Worm (Caenorhabditis elegans) whole organism, L4 larva: ENCODE measurements around the gene srxa-5.
A peak's percentile ranks its signal among the peaks of the same experiment; 100 is the strongest.

ENCODE experiments used
- D1046.2 ChIP-seq: fragments of 200-800 bp; sonication (Bioruptor generic); IDR thresholded peaks from 2 replicates; pipeline ENCODE4 v1.3.6; 2022; ENCODE audit warnings: missing genetic modification characterization, missing compliant biosample characterization
- F44E2.7 ChIP-seq: fragments of 200-800 bp; sonication (Bioruptor generic); IDR thresholded peaks from 2 replicates; pipeline ENCODE4 v2.1.2; 2022; ENCODE audit warnings: missing genetic modification characterization, missing compliant biosample characterization
- F49E8.2 ChIP-seq: sonication (generic microtip); optimal IDR thresholded peaks from 2 replicates; lab custom pipeline; 2016; ENCODE audit warnings: missing compliant biosample characterization, mild to moderate bottlenecking, missing genetic modification characterization, borderline replicate concordance
- R02D3.7 ChIP-seq: fragments of 150-350 bp; sonication (generic microtip); optimal IDR thresholded peaks from 3 replicates; lab custom pipeline; 2014; ENCODE audit warnings: missing biosample characterization, missing genetic modification characterization
- T26A8.4 ChIP-seq: fragments of 200-800 bp; sonication (Bioruptor generic); IDR thresholded peaks from 2 replicates; pipeline ENCODE4 v1.3.6; 2022; ENCODE audit warnings: missing genetic modification characterization, missing compliant biosample characterization
- Y48G9A.11 ChIP-seq: fragments of 200-800 bp; sonication (Bioruptor generic); IDR thresholded peaks from 2 replicates; pipeline ENCODE4 v1.3.6; 2022; ENCODE audit warnings: missing genetic modification reagents, missing genetic modification characterization, missing compliant biosample characterization
- Y5F2A.4 ChIP-seq: fragments of 200-800 bp; sonication (Bioruptor generic); optimal IDR thresholded peaks from 2 replicates; lab custom pipeline; 2018; ENCODE audit warnings: mild to moderate bottlenecking, missing genetic modification characterization, missing compliant biosample characterization
- Y75B8A.6 ChIP-seq: fragments of 200-800 bp; sonication (Bioruptor generic); IDR thresholded peaks from 2 replicates; pipeline ENCODE4 v1.3.6; 2022; ENCODE audit warnings: missing genetic modification reagents, missing genetic modification characterization, missing compliant biosample characterization
- ZK546.5 ChIP-seq, 2 experiments: sonication (generic microtip); optimal IDR thresholded peaks; 2 replicates each; lab custom pipeline; 2017; ENCODE audit warnings: missing biosample characterization in 2 of 2, missing genetic modification characterization in 2 of 2
- aha-1 ChIP-seq: fragments of 150-350 bp; peaks from one replicate; lab custom pipeline; 2014; ENCODE audit warnings: missing biosample characterization, missing genetic modification characterization
- aly-2 ChIP-seq: sonication (generic microtip); optimal IDR thresholded peaks from 2 replicates; lab custom pipeline; 2018; ENCODE audit warnings: missing biosample characterization, missing genetic modification characterization
- ceh-20 ChIP-seq: fragments of 200-800 bp; sonication (Bioruptor generic); IDR thresholded peaks from 2 replicates; pipeline ENCODE4 v1.3.6; 2022; ENCODE audit warnings: missing genetic modification reagents, missing genetic modification characterization, missing compliant biosample characterization
- ceh-44 ChIP-seq: fragments of 200-800 bp; sonication (Bioruptor generic); IDR thresholded peaks from 2 replicates; pipeline ENCODE4 v1.3.6; 2022; ENCODE audit warnings: missing genetic modification reagents, missing genetic modification characterization, missing compliant biosample characterization
- ceh-62 ChIP-seq: sonication (generic microtip); optimal IDR thresholded peaks from 2 replicates; lab custom pipeline; 2017; ENCODE audit warnings: missing biosample characterization, missing genetic modification characterization
- cey-2 ChIP-seq: sonication (generic microtip); optimal IDR thresholded peaks from 3 replicates; lab custom pipeline; 2017; ENCODE audit warnings: missing genetic modification characterization, mild to moderate bottlenecking, missing compliant biosample characterization, antibody characterized with exemption, borderline replicate concordance; ENCODE audit not compliant: insufficient read depth
- daf-19 ChIP-seq: fragments of 200-800 bp; sonication (Bioruptor generic); conservative IDR thresholded peaks from 2 replicates; pipeline ENCODE4 v1.3.6; 2022; ENCODE audit warnings: missing genetic modification characterization, missing compliant biosample characterization
- daf-8 ChIP-seq: fragments of 200-800 bp; sonication (Bioruptor generic); IDR thresholded peaks from 2 replicates; pipeline ENCODE4 v1.3.6; 2022; ENCODE audit warnings: missing genetic modification characterization, missing compliant biosample characterization
- dmd-8 ChIP-seq: fragments of 200-800 bp; sonication (Bioruptor generic); IDR thresholded peaks from 2 replicates; pipeline ENCODE4 v1.3.6; 2022; ENCODE audit warnings: missing genetic modification characterization, missing compliant biosample characterization
- dpl-1 ChIP-seq: fragments of 150-350 bp; optimal IDR thresholded peaks from 2 replicates; lab custom pipeline; 2014; ENCODE audit warnings: missing biosample characterization, missing genetic modification reagents, missing genetic modification characterization
- duxl-1 ChIP-seq: sonication (generic microtip); optimal IDR thresholded peaks from 2 replicates; lab custom pipeline; 2016; ENCODE audit warnings: mild to moderate bottlenecking, missing genetic modification characterization, moderate library complexity, missing compliant biosample characterization; ENCODE audit not compliant: poor library complexity
- egl-43 ChIP-seq: fragments of 200-800 bp; sonication (Bioruptor generic); IDR thresholded peaks from 2 replicates; pipeline ENCODE4 v1.3.6; 2022; ENCODE audit warnings: missing genetic modification reagents, missing genetic modification characterization, missing compliant biosample characterization
- fos-1 ChIP-seq: fragments of 150-350 bp; optimal IDR thresholded peaks from 2 replicates; lab custom pipeline; 2014; ENCODE audit warnings: missing biosample characterization, missing genetic modification characterization
- jun-1 ChIP-seq: fragments of 150-350 bp; optimal IDR thresholded peaks from 2 replicates; lab custom pipeline; 2014; ENCODE audit warnings: missing biosample characterization, missing genetic modification reagents, missing genetic modification characterization
- lin-15B ChIP-seq: fragments of 150-350 bp; sonication (generic microtip); optimal IDR thresholded peaks from 3 replicates; lab custom pipeline; 2014; ENCODE audit warnings: missing biosample characterization, missing genetic modification characterization
- lin-39 ChIP-seq: fragments of 150-350 bp; optimal IDR thresholded peaks from 2 replicates; lab custom pipeline; 2014; ENCODE audit warnings: missing biosample characterization, missing genetic modification reagents, missing genetic modification characterization
- madf-5 ChIP-seq, 2 experiments: fragments of 200-800 bp; sonication (Bioruptor generic); IDR thresholded peaks; 2 replicates each; pipeline ENCODE4 v1.3.6; 2022; ENCODE audit warnings: missing compliant biosample characterization in 2 of 2, missing genetic modification characterization in 2 of 2
- madf-9 ChIP-seq: fragments of 200-800 bp; sonication (Bioruptor generic); conservative IDR thresholded peaks from 2 replicates; pipeline ENCODE4 v1.3.6; 2022; ENCODE audit warnings: missing genetic modification reagents, missing genetic modification characterization, missing compliant biosample characterization
- mdl-1 ChIP-seq, 2 experiments: fragments of 150-350 bp in 1 of 2; sonication (generic microtip) in 1 of 2; optimal IDR thresholded peaks; 2 replicates each; lab custom pipeline; 2014 to 2017; ENCODE audit warnings: missing biosample characterization in 2 of 2, missing genetic modification characterization in 2 of 2
- mdt-29 ChIP-seq: fragments of 200-800 bp; sonication (Bioruptor generic); IDR thresholded peaks from 2 replicates; pipeline ENCODE4 v1.3.6; 2022; ENCODE audit warnings: missing genetic modification reagents, missing genetic modification characterization, missing compliant biosample characterization
- mxl-3 ChIP-seq: fragments of 200-800 bp; sonication (Bioruptor generic); optimal IDR thresholded peaks from 2 replicates; lab custom pipeline; 2018; ENCODE audit warnings: mild to moderate bottlenecking, missing genetic modification characterization, missing compliant biosample characterization
- nhr-10 ChIP-seq: fragments of 150-350 bp; optimal IDR thresholded peaks from 2 replicates; lab custom pipeline; 2014; ENCODE audit warnings: missing biosample characterization, missing genetic modification characterization
- nhr-102 ChIP-seq: sonication (generic microtip); optimal IDR thresholded peaks from 2 replicates; lab custom pipeline; 2016; ENCODE audit warnings: mild to moderate bottlenecking, missing genetic modification characterization, moderate library complexity, missing compliant biosample characterization
- nhr-237 ChIP-seq: sonication (generic microtip); optimal IDR thresholded peaks from 2 replicates; lab custom pipeline; 2017; ENCODE audit warnings: missing biosample characterization, missing genetic modification characterization
- nhr-77 ChIP-seq: fragments of 150-350 bp; optimal IDR thresholded peaks from 2 replicates; lab custom pipeline; 2014; ENCODE audit warnings: missing biosample characterization, missing genetic modification characterization
- pha-4 ChIP-seq, 2 experiments: fragments of 150-350 bp in 1 of 2; fragments of 200-800 bp in 1 of 2; sonication (Bioruptor generic) in 1 of 2; IDR thresholded peaks in 1 of 2; optimal IDR thresholded peaks in 1 of 2; 2 replicates each; pipeline versions ENCODE4 v1.3.6 to Lab custom; 2014 to 2022; ENCODE audit warnings: missing genetic modification characterization in 2 of 2, missing genetic modification reagents in 2 of 2, missing biosample characterization in 1 of 2, missing compliant biosample characterization in 1 of 2
- rbr-2 ChIP-seq: sonication (generic microtip); optimal IDR thresholded peaks from 2 replicates; lab custom pipeline; 2016; ENCODE audit warnings: missing genotype, missing genetic modification characterization, missing compliant biosample characterization
- sdz-12 ChIP-seq: fragments of 200-800 bp; sonication (Bioruptor generic); optimal IDR thresholded peaks from 2 replicates; lab custom pipeline; 2018; ENCODE audit warnings: mild to moderate bottlenecking, missing genetic modification characterization, missing compliant biosample characterization
- set-16 ChIP-seq: fragments of 200-800 bp; sonication (Bioruptor generic); IDR thresholded peaks from 2 replicates; pipeline ENCODE4 v1.3.6; 2022; ENCODE audit warnings: missing genetic modification reagents, missing genetic modification characterization, missing compliant biosample characterization
- skn-1 ChIP-seq: fragments of 150-350 bp; optimal IDR thresholded peaks from 2 replicates; lab custom pipeline; 2014; ENCODE audit warnings: missing biosample characterization, missing genetic modification characterization
- snpc-1.2 ChIP-seq: fragments of 200-800 bp; sonication (Bioruptor generic); IDR thresholded peaks from 2 replicates; pipeline ENCODE4 v1.3.6; 2022; ENCODE audit warnings: missing genetic modification reagents, missing genetic modification characterization, missing compliant biosample characterization
- snpc-4 ChIP-seq: fragments of 150-350 bp; optimal IDR thresholded peaks from 2 replicates; lab custom pipeline; 2014; ENCODE audit warnings: missing biosample characterization, missing genetic modification characterization
- spr-3 ChIP-seq: fragments of 200-800 bp; sonication (Bioruptor generic); optimal IDR thresholded peaks from 2 replicates; lab custom pipeline; 2018; ENCODE audit warnings: mild to moderate bottlenecking, missing genetic modification characterization, missing compliant biosample characterization
- tag-97 ChIP-seq: fragments of 200-800 bp; sonication (Bioruptor generic); IDR thresholded peaks from 2 replicates; pipeline ENCODE4 v1.3.6; 2022; ENCODE audit warnings: missing genetic modification characterization, missing compliant biosample characterization
- unc-130 ChIP-seq: sonication (generic microtip); optimal IDR thresholded peaks from 2 replicates; lab custom pipeline; 2016; ENCODE audit warnings: missing genetic modification reagents, missing genetic modification characterization, missing compliant biosample characterization
- unc-62 ChIP-seq, 3 experiments: fragments of 150-350 bp in 1 of 3; sonication (generic microtip); optimal IDR thresholded peaks in 2 of 3; peaks in 1 of 3; 1 replicate in 1 of 3; 2 replicates in 2 of 3; lab custom pipeline; 2014 to 2017; ENCODE audit warnings: missing biosample characterization in 3 of 3, missing genetic modification characterization in 3 of 3, missing genetic modification reagents in 3 of 3, missing genotype in 1 of 3
- zip-11 ChIP-seq: fragments of 200-800 bp; sonication (Bioruptor generic); IDR thresholded peaks from 2 replicates; pipeline ENCODE4 v1.3.6; 2022; ENCODE audit warnings: missing genetic modification characterization, missing compliant biosample characterization

The srxa-5 gene

DNA sequence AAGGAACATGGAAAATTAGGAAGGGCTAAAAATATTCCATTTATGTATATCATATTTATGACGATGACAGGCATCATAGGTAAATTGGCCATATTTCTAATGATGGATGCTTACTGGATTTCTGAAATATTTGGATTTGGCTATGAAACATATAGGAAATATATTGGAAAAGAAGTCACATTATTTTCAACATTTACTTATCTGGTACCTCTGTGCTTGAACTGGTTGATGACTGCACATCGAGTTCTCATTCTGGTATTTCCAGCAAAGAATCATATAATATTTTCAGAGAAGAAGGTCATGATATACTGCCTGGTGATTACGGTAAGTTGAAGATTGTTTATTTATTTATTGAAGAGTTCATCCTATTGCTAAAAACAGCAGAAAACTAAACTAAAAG, at the start of gene srxa-5:
Gene srxa-5 (plus strand): TSS at position 301 of the 400 bp plus-strand sequence.
- no peak for TF ChIP-seq ceh-62 (tag; lab: Kevin White, UChicago)
- no peak for TF ChIP-seq snpc-4
- no peak for TF ChIP-seq set-16 (GFP tag; lab: Robert Waterston, UW)
- no peak for TF ChIP-seq cey-2 (tag; lab: Kevin White, UChicago)
- TF ChIP-seq spr-3 (GFP tag; lab: Kevin White, UChicago): no peak
- no peak for TF ChIP-seq F49E8.2 (tag; lab: Kevin White, UChicago)
- no peak for TF ChIP-seq mdt-29 (GFP tag; lab: Robert Waterston, UW)
- no peak for TF ChIP-seq aly-2 (tag; lab: Kevin White, UChicago)
- TF ChIP-seq zip-11: no peak
- no peak for TF ChIP-seq dmd-8 (GFP tag; lab: Robert Waterston, UW)
- no peak for TF ChIP-seq aha-1
- TF ChIP-seq skn-1 (tag; lab: Kevin White, UChicago): no peak
- TF ChIP-seq madf-5 (GFP tag; IDR thresholded peaks at IDR 0.05; lab: Robert Waterston, UW): no peak
- TF ChIP-seq daf-19: no peak
- TF ChIP-seq snpc-1.2 (GFP tag; lab: Robert Waterston, UW): no peak
- TF ChIP-seq sdz-12: no peak
- TF ChIP-seq jun-1 (tag; lab: Kevin White, UChicago): no peak
- no peak for TF ChIP-seq nhr-77 (tag; lab: Kevin White, UChicago)
- no peak for TF ChIP-seq lin-15B
- TF ChIP-seq ceh-44: no peak

DNA sequence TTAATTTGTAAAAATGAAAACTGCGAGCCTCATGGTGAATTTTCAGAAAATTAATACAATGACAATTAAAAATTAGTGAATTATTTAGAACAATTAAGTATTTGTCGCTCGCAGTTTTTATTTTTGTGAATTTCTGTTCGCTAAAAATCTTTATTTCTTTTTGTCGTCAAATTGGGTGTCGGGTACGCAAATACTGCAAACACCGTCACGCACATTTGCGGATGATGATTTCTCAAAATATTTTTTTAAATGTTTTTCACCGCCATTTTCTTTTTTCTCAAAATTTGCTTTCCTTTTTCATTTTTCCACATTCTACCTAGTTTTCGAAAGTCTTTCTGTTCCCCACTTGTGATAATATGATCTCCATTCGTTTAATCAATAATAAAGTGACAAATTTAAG, 43.8 kb upstream of the srxa-5 start:
- TF ChIP-seq rbr-2 (peak; percentile 24), lin-39 (tag; lab: Kevin White, UChicago) (no peak), dpl-1 (GFP tag; lab: Kevin White, UChicago) (peak; percentile 63)

DNA sequence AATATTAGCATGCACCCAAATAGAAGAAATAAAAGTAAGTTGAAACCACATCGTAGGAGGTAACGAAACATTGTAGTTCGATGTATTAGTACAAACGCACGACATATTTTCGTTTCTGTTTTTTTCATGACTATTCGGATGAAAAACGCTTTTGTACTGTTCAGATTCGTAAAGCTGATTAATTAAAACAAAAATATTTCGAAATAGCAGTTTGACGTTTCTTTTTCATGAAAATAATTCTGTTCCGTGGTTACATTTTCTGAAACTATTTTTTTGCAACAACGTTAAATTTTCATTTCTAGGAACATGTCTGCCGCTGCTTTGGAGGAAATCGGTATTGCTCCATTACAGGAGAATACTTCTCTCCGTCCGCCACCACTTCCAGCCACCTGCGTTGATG, 43.3 kb upstream of the srxa-5 start, which contains the start of gene rpt-3:
Gene rpt-3 (plus strand): TSS at position 301 of the 400 bp plus-strand sequence.
- TF ChIP-seq pha-4 (GFP tag; IDR thresholded peaks at IDR 0.05; lab: Robert Waterston, UW) (peak; percentile 29; the same call in 1 of the 2 replicates), pha-4 (tag; optimal IDR thresholded peaks at IDR 0.05; lab: Kevin White, UChicago) (no peak), Y5F2A.4 (GFP tag; lab: Kevin White, UChicago) (no peak), Y48G9A.11 (0 out of 2 replicates have a peak, but pooled peaks have one; percentile 11), duxl-1 (no peak)
- TF ChIP-seq, all 104 proteins: peak for 2

DNA sequence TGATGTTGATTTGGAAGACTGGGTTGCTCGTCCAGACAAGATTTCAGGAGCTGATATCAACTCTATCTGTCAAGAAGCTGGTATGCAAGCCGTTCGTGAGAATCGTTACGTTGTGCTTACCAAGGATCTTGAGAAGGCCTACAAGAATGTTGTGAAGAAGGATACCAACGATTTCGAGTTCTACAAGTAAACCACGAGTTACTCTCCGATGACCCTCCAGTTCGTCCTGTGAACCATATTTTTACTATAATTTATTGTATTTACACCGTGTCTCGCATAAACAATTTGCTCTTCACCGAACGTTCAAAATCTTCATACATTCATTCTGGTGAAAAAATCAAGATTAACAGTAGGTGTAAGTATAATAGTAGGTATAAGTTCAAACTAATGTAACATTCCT, 41.8 kb upstream of the srxa-5 start:
- no peak for TF ChIP-seq Y75B8A.6 (GFP tag; lab: Robert Waterston, UW)
- no peak for TF ChIP-seq ZK546.5 (tag; optimal IDR thresholded peaks at IDR 0.05; lab: Kevin White, UChicago)
- peak in 1 of 2 experiments; percentile 90 for TF ChIP-seq unc-62 (GFP tag; optimal IDR thresholded peaks at IDR 0.05 in 1 of 2; lab: Kevin White, UChicago)
- TF ChIP-seq unc-62 (tag; optimal IDR thresholded peaks at IDR 0.05; lab: Kevin White, UChicago): no peak
- TF ChIP-seq snpc-4: no peak
- TF ChIP-seq lin-39 (tag; lab: Kevin White, UChicago): no peak
- no peak for TF ChIP-seq ceh-20 (GFP tag; lab: Robert Waterston, UW)

DNA sequence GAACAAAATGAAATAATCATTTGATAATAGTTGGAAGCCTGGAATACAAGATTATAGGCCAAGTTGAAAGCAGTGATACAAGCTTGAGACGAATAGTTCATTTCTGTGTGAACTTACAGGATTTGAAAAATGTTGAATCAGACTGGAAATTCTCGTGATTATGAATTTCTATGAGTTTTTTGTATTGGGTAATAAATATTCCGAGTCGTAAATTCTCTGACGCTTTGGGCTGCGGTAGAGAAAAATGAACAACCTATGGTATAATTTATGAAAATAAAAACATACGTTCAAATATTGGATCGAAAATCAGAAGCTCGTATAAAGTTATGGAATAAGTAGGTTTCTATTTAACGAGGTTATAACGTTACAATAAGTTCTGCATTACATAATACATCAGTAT, 39.9 kb upstream of the srxa-5 start, which contains the start of gene srb-11:
Gene srb-11 (minus strand): TSS at position 101 of the 400 bp plus-strand sequence.
- TF ChIP-seq tag-97 (GFP tag; lab: Robert Waterston, UW) (no peak), R02D3.7 (tag; lab: Kevin White, UChicago) (no peak), mdl-1 (tag; optimal IDR thresholded peaks at IDR 0.05; lab: Kevin White, UChicago) (no peak), mxl-3 (no peak), fos-1 (tag; lab: Kevin White, UChicago) (no peak), unc-130 (GFP tag; lab: Kevin White, UChicago) (no peak), T26A8.4 (GFP tag; lab: Robert Waterston, UW) (no peak), nhr-237 (tag; lab: Kevin White, UChicago) (no peak), nhr-10 (tag; lab: Kevin White, UChicago) (no peak), D1046.2 (GFP tag; lab: Robert Waterston, UW) (no peak), zip-11 (no peak), set-16 (GFP tag; lab: Robert Waterston, UW) (no peak), nhr-102 (no peak), egl-43 (GFP tag; lab: Robert Waterston, UW) (no peak), daf-8 (GFP tag; lab: Robert Waterston, UW) (no peak), madf-9 (GFP tag; lab: Robert Waterston, UW) (no peak), F44E2.7 (GFP tag; lab: Robert Waterston, UW) (no peak)
